Fruit fly (Drosophila melanogaster): Measurements from ENCODE around the gene dmGlut.

DNA sequence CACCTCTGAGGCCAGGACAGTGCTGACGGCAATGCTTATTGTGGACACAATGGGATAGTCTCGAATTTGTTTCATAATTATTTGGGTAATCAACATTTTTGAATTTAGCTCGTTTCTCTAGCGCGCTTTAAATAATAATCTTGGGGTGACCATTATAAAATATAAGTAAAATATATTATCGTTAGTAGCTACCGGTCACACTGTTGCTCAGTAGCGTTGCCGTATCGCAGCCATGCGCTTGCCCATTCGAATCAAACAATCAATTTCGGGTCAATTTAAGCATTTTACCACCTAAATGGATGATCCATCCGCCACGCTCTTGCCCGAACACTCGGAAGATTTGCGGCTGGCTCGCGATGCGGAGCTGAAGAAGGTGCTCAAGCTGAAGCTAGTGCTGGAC lies 37.5 kb upstream of the dmGlut start, which contains the start of the genes zuc and dgt2:
- TF ChIP-seq Sox14 (GFP tag; optimal IDR thresholded peaks at IDR 0.05) (no peak), fd59A (GFP tag; optimal IDR thresholded peaks at IDR 0.05) (no peak), Ets96B (tag; optimal IDR thresholded peaks at IDR 0.05) (no peak), CG6808 (GFP tag; optimal IDR thresholded peaks at IDR 0.05) (no peak), dsx (GFP tag; optimal IDR thresholded peaks at IDR 0.05; ENCODE audit: poor library complexity, severe bottlenecking) (no peak), CG3919 (GFP tag; optimal IDR thresholded peaks at IDR 0.05) (no peak), CG16779 (tag; optimal IDR thresholded peaks at IDR 0.05) (no peak), CG15336 (GFP tag; IDR thresholded peaks at IDR 0.05) (no peak), Hr38 (GFP tag; optimal IDR thresholded peaks at IDR 0.05) (no peak), ss (GFP tag; optimal IDR thresholded peaks at IDR 0.05) (no peak), Hr4 (GFP tag; optimal IDR thresholded peaks at IDR 0.05) (no peak), CG3032 (tag; optimal IDR thresholded peaks at IDR 0.05) (no peak), fd85E (GFP tag; optimal IDR thresholded peaks at IDR 0.05) (no peak), Gug (GFP tag; IDR thresholded peaks at IDR 0.05) (no peak)
